Worm (Caenorhabditis elegans) whole organism, L3 larva: ENCODE results near the gene T21C9.11.

Experiments
- R02D3.7 ChIP-seq: fragments of 150-350 bp; optimal IDR thresholded peaks from 2 replicates; lab custom pipeline; 2014; ENCODE audit warnings: missing biosample characterization, missing genetic modification characterization
- hmg-11 ChIP-seq: sonication (generic microtip); optimal IDR thresholded peaks from 2 replicates; lab custom pipeline; 2016; ENCODE audit warnings: missing genetic modification characterization, missing compliant biosample characterization
- lin-15B ChIP-seq: fragments of 150-350 bp; optimal IDR thresholded peaks from 2 replicates; lab custom pipeline; 2014; ENCODE audit warnings: missing biosample characterization, missing genetic modification characterization
- mdl-1 ChIP-seq: fragments of 150-350 bp; optimal IDR thresholded peaks from 2 replicates; lab custom pipeline; 2014; ENCODE audit warnings: missing biosample characterization, missing genetic modification characterization
- nhr-23 ChIP-seq: fragments of 150-350 bp; optimal IDR thresholded peaks from 2 replicates; lab custom pipeline; 2014; ENCODE audit warnings: missing biosample characterization, missing genetic modification reagents, missing genetic modification characterization
- nhr-25 ChIP-seq: sonication (generic microtip); optimal IDR thresholded peaks from 2 replicates; lab custom pipeline; 2017; ENCODE audit warnings: missing biosample characterization, missing genetic modification characterization
- ztf-4 ChIP-seq: fragments of 150-350 bp; optimal IDR thresholded peaks from 2 replicates; lab custom pipeline; 2014; ENCODE audit warnings: missing biosample characterization, missing genetic modification characterization

ce11 chrV:10549717-10550116, 45.0 kb downstream of the T21C9.11 start, which contains the start of gene F32G8.2:
- no peak for TF ChIP-seq nhr-23 (tag; lab: Kevin White, UChicago)
- no peak for TF ChIP-seq nhr-25 (tag; lab: Kevin White, UChicago)
- TF ChIP-seq lin-15B, result no peak
- TF ChIP-seq ztf-4, result no peak
- no peak for TF ChIP-seq mdl-1 (tag; lab: Kevin White, UChicago)
- no peak for TF ChIP-seq hmg-11 (tag; lab: Kevin White, UChicago)
- no peak for TF ChIP-seq R02D3.7 (tag; lab: Kevin White, UChicago)
